Worm (Caenorhabditis elegans) whole organism, mixed stage, embryonic: ENCODE data around the gene emc-1.

Experiments
- M03D4.4 ChIP-seq: sonication (generic microtip); optimal IDR thresholded peaks from 2 replicates; lab custom pipeline; 2017; ENCODE audit warnings: mild to moderate bottlenecking, missing genetic modification characterization, missing compliant biosample characterization
- bed-3 ChIP-seq: fragments of 200-800 bp; sonication (Bioruptor generic); optimal IDR thresholded peaks from 3 replicates; lab custom pipeline; 2018; ENCODE audit warnings: mild to moderate bottlenecking, missing genetic modification characterization, moderate library complexity, missing compliant biosample characterization
- blmp-1 ChIP-seq: fragments of 150-350 bp; optimal IDR thresholded peaks from 2 replicates; lab custom pipeline; 2014; ENCODE audit warnings: missing biosample characterization, missing genetic modification characterization
- ceh-39 ChIP-seq: fragments of 150-350 bp; optimal IDR thresholded peaks from 2 replicates; lab custom pipeline; 2014; ENCODE audit warnings: missing biosample characterization, missing genetic modification characterization
- ceh-83 ChIP-seq: fragments of 200-800 bp; sonication (Bioruptor generic); optimal IDR thresholded peaks from 2 replicates; lab custom pipeline; 2018; ENCODE audit warnings: mild to moderate bottlenecking, missing genetic modification characterization, missing compliant biosample characterization
- ces-1 ChIP-seq: fragments of 150-350 bp; optimal IDR thresholded peaks from 2 replicates; lab custom pipeline; 2014; ENCODE audit warnings: missing biosample characterization, missing genetic modification reagents, missing genetic modification characterization
- cnd-1 ChIP-seq: fragments of 200-800 bp; sonication (Bioruptor generic); optimal IDR thresholded peaks from 2 replicates; lab custom pipeline; 2018; ENCODE audit warnings: mild to moderate bottlenecking, missing genetic modification characterization, missing compliant biosample characterization
- elt-1 ChIP-seq: sonication (generic microtip); optimal IDR thresholded peaks from 2 replicates; lab custom pipeline; 2017; ENCODE audit warnings: missing genetic modification characterization, mild to moderate bottlenecking, missing compliant biosample characterization, antibody characterized with exemption, moderate library complexity, borderline replicate concordance; ENCODE audit not compliant: insufficient read depth
- elt-3 ChIP-seq: fragments of 150-350 bp; optimal IDR thresholded peaks from 2 replicates; lab custom pipeline; 2014; ENCODE audit warnings: missing biosample characterization, missing genetic modification characterization
- ham-2 ChIP-seq: fragments of 200-800 bp; sonication (Bioruptor generic); optimal IDR thresholded peaks from 2 replicates; lab custom pipeline; 2018; ENCODE audit warnings: mild to moderate bottlenecking, missing genetic modification characterization, missing compliant biosample characterization
- hlh-1 ChIP-seq: fragments of 150-350 bp; optimal IDR thresholded peaks from 2 replicates; lab custom pipeline; 2014; ENCODE audit warnings: missing biosample characterization, missing genetic modification reagents, missing genetic modification characterization
- lin-13 ChIP-seq: fragments of 150-350 bp; optimal IDR thresholded peaks from 2 replicates; lab custom pipeline; 2014; ENCODE audit warnings: missing biosample characterization, missing genetic modification characterization
- lin-32 ChIP-seq: fragments of 200-800 bp; sonication (Bioruptor generic); optimal IDR thresholded peaks from 2 replicates; lab custom pipeline; 2018; ENCODE audit warnings: mild to moderate bottlenecking, missing genetic modification characterization, missing compliant biosample characterization
- lsy-2 ChIP-seq: fragments of 150-350 bp; optimal IDR thresholded peaks from 2 replicates; lab custom pipeline; 2014; ENCODE audit warnings: missing biosample characterization, missing genetic modification characterization
- mab-5 ChIP-seq: fragments of 150-350 bp; optimal IDR thresholded peaks from 2 replicates; lab custom pipeline; 2014; ENCODE audit warnings: missing biosample characterization, missing genetic modification characterization
- mep-1 ChIP-seq: fragments of 150-350 bp; optimal IDR thresholded peaks from 2 replicates; lab custom pipeline; 2017; ENCODE audit warnings: missing biosample characterization, missing genetic modification reagents, missing genetic modification characterization, inconsistent platforms
- mls-2 ChIP-seq: sonication (generic microtip); optimal IDR thresholded peaks from 2 replicates; lab custom pipeline; 2016; ENCODE audit warnings: mild to moderate bottlenecking, missing genetic modification characterization, moderate library complexity, missing compliant biosample characterization
- nhr-12 ChIP-seq: fragments of 150-350 bp; optimal IDR thresholded peaks from 2 replicates; lab custom pipeline; 2014; ENCODE audit warnings: missing biosample characterization, missing genetic modification characterization
- nhr-28 ChIP-seq: fragments of 150-350 bp; optimal IDR thresholded peaks from 2 replicates; lab custom pipeline; 2014; ENCODE audit warnings: missing biosample characterization, missing genetic modification characterization
- nhr-76 ChIP-seq: sonication (generic microtip); optimal IDR thresholded peaks from 2 replicates; lab custom pipeline; 2017; ENCODE audit warnings: missing biosample characterization, missing genetic modification characterization
- pha-4 ChIP-seq: fragments of 150-350 bp; optimal IDR thresholded peaks from 2 replicates; lab custom pipeline; 2018; ENCODE audit warnings: missing biosample characterization, missing genetic modification reagents, missing genetic modification characterization
- sem-2 ChIP-seq: fragments of 200-800 bp; sonication (Bioruptor generic); optimal IDR thresholded peaks from 2 replicates; lab custom pipeline; 2018; ENCODE audit warnings: mild to moderate bottlenecking, missing genetic modification characterization, missing compliant biosample characterization
- sptf-1 ChIP-seq: sonication (generic microtip); optimal IDR thresholded peaks from 2 replicates; lab custom pipeline; 2017; ENCODE audit warnings: mild to moderate bottlenecking, missing genetic modification characterization, moderate library complexity, missing compliant biosample characterization
- tbx-8 ChIP-seq: fragments of 200-800 bp; sonication (Bioruptor generic); optimal IDR thresholded peaks from 2 replicates; lab custom pipeline; 2018; ENCODE audit warnings: mild to moderate bottlenecking, missing genetic modification characterization, moderate library complexity, missing compliant biosample characterization
- unc-120 ChIP-seq: sonication (generic microtip); optimal IDR thresholded peaks from 2 replicates; lab custom pipeline; 2017; ENCODE audit warnings: missing genetic modification characterization, missing compliant biosample characterization; ENCODE audit not compliant: poor library complexity, severe bottlenecking
- unc-39 ChIP-seq: fragments of 150-350 bp; optimal IDR thresholded peaks from 2 replicates; lab custom pipeline; 2014; ENCODE audit warnings: missing biosample characterization, missing genetic modification characterization
- unc-62 ChIP-seq: fragments of 150-350 bp; optimal IDR thresholded peaks from 2 replicates; lab custom pipeline; 2014; ENCODE audit warnings: missing biosample characterization, missing genetic modification reagents, missing genetic modification characterization
- zip-8 ChIP-seq: fragments of 150-350 bp; optimal IDR thresholded peaks from 2 replicates; lab custom pipeline; 2014; ENCODE audit warnings: missing biosample characterization, missing genetic modification characterization
- ztf-11 ChIP-seq: fragments of 150-350 bp; optimal IDR thresholded peaks from 2 replicates; lab custom pipeline; 2014; ENCODE audit warnings: missing biosample characterization, missing genetic modification characterization

Gene emc-1

ce11 chrII:1517354-1517753 is 17.2 kb upstream of the emc-1 start, which contains the start of gene math-45:
Gene math-45, minus strand, starts transcription at chrII:1517454.
- TF ChIP-seq elt-1 (tag; lab: Kevin White, UChicago) (no peak), ham-2 (GFP tag; lab: Kevin White, UChicago) (no peak), sem-2 (GFP tag; lab: Kevin White, UChicago) (no peak), sptf-1 (tag; lab: Kevin White, UChicago) (no peak), nhr-76 (tag; lab: Kevin White, UChicago) (no peak), unc-120 (tag; lab: Kevin White, UChicago) (no peak), ceh-83 (GFP tag; lab: Kevin White, UChicago) (no peak), blmp-1 (tag; lab: Kevin White, UChicago) (no peak), lin-13 (no peak), zip-8 (tag; lab: Kevin White, UChicago) (no peak), M03D4.4 (tag; lab: Kevin White, UChicago) (no peak), mls-2 (tag; lab: Kevin White, UChicago) (no peak), lin-32 (no peak), tbx-8 (no peak), ces-1 (no peak), hlh-1 (tag; lab: Kevin White, UChicago) (no peak), unc-39 (tag; lab: Kevin White, UChicago) (no peak), cnd-1 (no peak)

ce11 chrII:1504266-1504665 is 4.1 kb upstream of the emc-1 start, which contains the start of gene fdgt-1:
Gene fdgt-1, plus strand, starts transcription at chrII:1504566.
- TF ChIP-seq bed-3 (GFP tag; lab: Kevin White, UChicago) (no peak), pha-4 (tag; lab: Kevin White, UChicago) (peak; percentile 12)

ce11 chrII:1503663-1504062 is 3.5 kb upstream of the emc-1 start:
- TF ChIP-seq ztf-11 (tag; lab: Kevin White, UChicago) (no peak), lsy-2 (tag; lab: Kevin White, UChicago) (no peak), elt-3 (no peak), M03D4.4 (tag; lab: Kevin White, UChicago) (no peak), unc-120 (tag; lab: Kevin White, UChicago) (no peak), sptf-1 (tag; lab: Kevin White, UChicago) (no peak), ham-2 (GFP tag; lab: Kevin White, UChicago) (no peak)

ce11 chrII:1501614-1502355 is 1.7 kb upstream of the emc-1 start:
- TF ChIP-seq sptf-1 (tag; lab: Kevin White, UChicago) (peak; percentile 48), mls-2 (tag; lab: Kevin White, UChicago) (no peak), ceh-83 (GFP tag; lab: Kevin White, UChicago) (no peak), unc-120 (tag; lab: Kevin White, UChicago) (peak; percentile 73), lin-32 (peak; percentile 31), hlh-1 (tag; lab: Kevin White, UChicago) (peak; percentile 89), elt-3 (no peak), zip-8 (tag; lab: Kevin White, UChicago) (peak; percentile 12), lsy-2 (tag; lab: Kevin White, UChicago) (peak; percentile 8), mep-1 (no peak), ceh-39 (tag; lab: Kevin White, UChicago) (no peak), ces-1 (no peak), unc-39 (tag; lab: Kevin White, UChicago) (no peak), M03D4.4 (tag; lab: Kevin White, UChicago) (peak; percentile 17), unc-62 (peak; percentile 96)

- peak; percentile 9 for TF ChIP-seq unc-62
- no peak for TF ChIP-seq ceh-39 (tag; lab: Kevin White, UChicago)
Measured at ce11 chrII:1500959-1501358, 829 bp upstream of the emc-1 start.

ce11 chrII:1490813-1491212 is 9.3 kb downstream of the emc-1 start:
- no peak for TF ChIP-seq nhr-76 (tag; lab: Kevin White, UChicago)
- TF ChIP-seq tbx-8 = no peak
- TF ChIP-seq ces-1 = no peak
- no peak for TF ChIP-seq M03D4.4 (tag; lab: Kevin White, UChicago)
- TF ChIP-seq sem-2 (GFP tag; lab: Kevin White, UChicago) = no peak
- no peak for TF ChIP-seq ceh-83 (GFP tag; lab: Kevin White, UChicago)
- TF ChIP-seq nhr-28 (tag; lab: Kevin White, UChicago) = no peak
- no peak for TF ChIP-seq ceh-39 (tag; lab: Kevin White, UChicago)
- no peak for TF ChIP-seq cnd-1
- TF ChIP-seq nhr-12 = no peak
- TF ChIP-seq mab-5 (tag; lab: Kevin White, UChicago) = no peak
